Worm (Caenorhabditis elegans) whole organism, L4 larva: ENCODE results near the gene abu-6.

Experiments
- F37D6.2 ChIP-seq: sonication (generic microtip); optimal IDR thresholded peaks from 2 replicates; lab custom pipeline; 2016; ENCODE audit warnings: mild to moderate bottlenecking, missing genetic modification characterization, missing compliant biosample characterization
- F44E2.7 ChIP-seq: fragments of 200-800 bp; sonication (Bioruptor generic); IDR thresholded peaks from 2 replicates; pipeline ENCODE4 v2.1.2; 2022; ENCODE audit warnings: missing genetic modification characterization, missing compliant biosample characterization
- F49E8.2 ChIP-seq: sonication (generic microtip); optimal IDR thresholded peaks from 2 replicates; lab custom pipeline; 2016; ENCODE audit warnings: missing compliant biosample characterization, mild to moderate bottlenecking, missing genetic modification characterization, borderline replicate concordance
- Y105C5A.15 ChIP-seq: fragments of 200-800 bp; sonication (Bioruptor generic); IDR thresholded peaks from 2 replicates; pipeline ENCODE4 v1.3.6; 2022; ENCODE audit warnings: missing genetic modification characterization, missing compliant biosample characterization
- ceh-20 ChIP-seq: fragments of 200-800 bp; sonication (Bioruptor generic); IDR thresholded peaks from 2 replicates; pipeline ENCODE4 v1.3.6; 2022; ENCODE audit warnings: missing genetic modification reagents, missing genetic modification characterization, missing compliant biosample characterization
- ceh-32 ChIP-seq: sonication (generic microtip); optimal IDR thresholded peaks from 2 replicates; lab custom pipeline; 2016; ENCODE audit warnings: mild to moderate bottlenecking, missing genetic modification characterization, missing compliant biosample characterization; ENCODE audit not compliant: poor library complexity
- ceh-82 ChIP-seq: sonication (generic microtip); optimal IDR thresholded peaks from 2 replicates; lab custom pipeline; 2017; ENCODE audit warnings: missing biosample characterization, missing genetic modification characterization
- daf-12 ChIP-seq: fragments of 150-350 bp; optimal IDR thresholded peaks from 2 replicates; lab custom pipeline; 2014; ENCODE audit warnings: missing biosample characterization, missing genetic modification reagents, missing genetic modification characterization
- daf-16 ChIP-seq, 3 experiments: sonication (generic microtip); optimal IDR thresholded peaks; 2 replicates each; lab custom pipeline; 2016 to 2017; ENCODE audit warnings: missing genetic modification characterization in 3 of 3, missing genetic modification reagents in 3 of 3, mild to moderate bottlenecking in 2 of 3, missing compliant biosample characterization in 2 of 3, missing biosample characterization in 1 of 3, moderate library complexity in 1 of 3
- daf-19 ChIP-seq: fragments of 200-800 bp; sonication (Bioruptor generic); conservative IDR thresholded peaks from 2 replicates; pipeline ENCODE4 v1.3.6; 2022; ENCODE audit warnings: missing genetic modification characterization, missing compliant biosample characterization
- dmd-6 ChIP-seq: fragments of 200-800 bp; sonication (Bioruptor generic); IDR thresholded peaks from 2 replicates; pipeline ENCODE4 v1.3.6; 2022; ENCODE audit warnings: missing genetic modification reagents, missing genetic modification characterization, missing compliant biosample characterization
- dmd-9 ChIP-seq: fragments of 200-800 bp; sonication (Bioruptor generic); IDR thresholded peaks from 2 replicates; pipeline ENCODE4 v1.3.6; 2022; ENCODE audit warnings: missing genetic modification reagents, missing genetic modification characterization, missing compliant biosample characterization
- dve-1 ChIP-seq: sonication (generic microtip); optimal IDR thresholded peaks from 2 replicates; lab custom pipeline; 2017; ENCODE audit warnings: antibody characterized with exemption, mild to moderate bottlenecking, missing genetic modification characterization, missing compliant biosample characterization; ENCODE audit not compliant: insufficient read depth
- egl-27 ChIP-seq: sonication (generic microtip); optimal IDR thresholded peaks from 3 replicates; lab custom pipeline; 2017; ENCODE audit warnings: missing biosample characterization, missing genetic modification reagents, missing genetic modification characterization
- gei-8 ChIP-seq: fragments of 200-800 bp; sonication (Bioruptor generic); optimal IDR thresholded peaks from 2 replicates; lab custom pipeline; 2018; ENCODE audit warnings: mild to moderate bottlenecking, missing genetic modification characterization, missing compliant biosample characterization
- hlh-11 ChIP-seq: fragments of 200-800 bp; sonication (Bioruptor generic); optimal IDR thresholded peaks from 2 replicates; lab custom pipeline; 2018; ENCODE audit warnings: mild to moderate bottlenecking, missing genetic modification characterization, missing compliant biosample characterization
- hmg-1.1 ChIP-seq: fragments of 200-800 bp; sonication (Bioruptor generic); IDR thresholded peaks from 2 replicates; pipeline ENCODE4 v1.3.6; 2022; ENCODE audit warnings: missing genetic modification reagents, missing genetic modification characterization, missing compliant biosample characterization
- jun-1 ChIP-seq: fragments of 150-350 bp; optimal IDR thresholded peaks from 2 replicates; lab custom pipeline; 2014; ENCODE audit warnings: missing biosample characterization, missing genetic modification reagents, missing genetic modification characterization
- lin-1 ChIP-seq: fragments of 200-800 bp; sonication (Bioruptor generic); IDR thresholded peaks from 2 replicates; pipeline ENCODE4 v1.3.6; 2022; ENCODE audit warnings: missing genetic modification reagents, missing genetic modification characterization, missing compliant biosample characterization
- lin-29 ChIP-seq: fragments of 200-800 bp; sonication (Bioruptor generic); IDR thresholded peaks from 2 replicates; pipeline ENCODE4 v1.3.6; 2022; ENCODE audit warnings: missing genetic modification reagents, missing genetic modification characterization, missing compliant biosample characterization
- madf-5 ChIP-seq, 2 experiments: fragments of 200-800 bp; sonication (Bioruptor generic); IDR thresholded peaks; 2 replicates each; pipeline ENCODE4 v1.3.6; 2022; ENCODE audit warnings: missing compliant biosample characterization in 2 of 2, missing genetic modification characterization in 2 of 2
- madf-9 ChIP-seq: fragments of 200-800 bp; sonication (Bioruptor generic); conservative IDR thresholded peaks from 2 replicates; pipeline ENCODE4 v1.3.6; 2022; ENCODE audit warnings: missing genetic modification reagents, missing genetic modification characterization, missing compliant biosample characterization
- mep-1 ChIP-seq: fragments of 150-350 bp; sonication (generic microtip); optimal IDR thresholded peaks from 3 replicates; lab custom pipeline; 2014; ENCODE audit warnings: missing biosample characterization, missing genetic modification characterization
- mes-2 ChIP-seq: sonication (generic microtip); optimal IDR thresholded peaks from 2 replicates; lab custom pipeline; 2016; ENCODE audit warnings: missing genotype, mild to moderate bottlenecking, missing genetic modification characterization, missing compliant biosample characterization; ENCODE audit not compliant: poor library complexity, severe bottlenecking
- nhr-10 ChIP-seq: fragments of 150-350 bp; optimal IDR thresholded peaks from 2 replicates; lab custom pipeline; 2014; ENCODE audit warnings: missing biosample characterization, missing genetic modification characterization
- nhr-102 ChIP-seq: sonication (generic microtip); optimal IDR thresholded peaks from 2 replicates; lab custom pipeline; 2016; ENCODE audit warnings: mild to moderate bottlenecking, missing genetic modification characterization, moderate library complexity, missing compliant biosample characterization
- nhr-111 ChIP-seq: fragments of 200-800 bp; sonication (Bioruptor generic); optimal IDR thresholded peaks from 2 replicates; lab custom pipeline; 2018; ENCODE audit warnings: mild to moderate bottlenecking, missing genetic modification characterization, missing compliant biosample characterization
- nhr-28 ChIP-seq: fragments of 150-350 bp; optimal IDR thresholded peaks from 2 replicates; lab custom pipeline; 2014; ENCODE audit warnings: missing biosample characterization, missing genetic modification characterization
- nhr-41 ChIP-seq: fragments of 200-800 bp; sonication (Bioruptor generic); IDR thresholded peaks from 2 replicates; pipeline ENCODE4 v1.3.6; 2022; ENCODE audit warnings: missing genetic modification reagents, missing genetic modification characterization, missing compliant biosample characterization
- nhr-48 ChIP-seq: sonication (generic microtip); optimal IDR thresholded peaks from 2 replicates; lab custom pipeline; 2016; ENCODE audit warnings: mild to moderate bottlenecking, missing genetic modification characterization, missing compliant biosample characterization
- nhr-77 ChIP-seq: fragments of 150-350 bp; optimal IDR thresholded peaks from 2 replicates; lab custom pipeline; 2014; ENCODE audit warnings: missing biosample characterization, missing genetic modification characterization
- pha-4 ChIP-seq, 2 experiments: fragments of 150-350 bp in 1 of 2; fragments of 200-800 bp in 1 of 2; sonication (Bioruptor generic) in 1 of 2; IDR thresholded peaks in 1 of 2; optimal IDR thresholded peaks in 1 of 2; 2 replicates each; pipeline versions ENCODE4 v1.3.6 to Lab custom; 2014 to 2022; ENCODE audit warnings: missing genetic modification characterization in 2 of 2, missing genetic modification reagents in 2 of 2, missing biosample characterization in 1 of 2, missing compliant biosample characterization in 1 of 2
- php-3 ChIP-seq: fragments of 200-800 bp; sonication (Bioruptor generic); IDR thresholded peaks from 2 replicates; pipeline ENCODE4 v1.3.6; 2022; ENCODE audit warnings: missing genetic modification reagents, missing genetic modification characterization, missing compliant biosample characterization
- pqm-1 ChIP-seq: sonication (generic microtip); optimal IDR thresholded peaks from 2 replicates; lab custom pipeline; 2017; ENCODE audit warnings: missing biosample characterization, missing genetic modification characterization
- rbr-2 ChIP-seq: sonication (generic microtip); optimal IDR thresholded peaks from 2 replicates; lab custom pipeline; 2016; ENCODE audit warnings: missing genotype, missing genetic modification characterization, missing compliant biosample characterization
- skn-1 ChIP-seq: fragments of 150-350 bp; optimal IDR thresholded peaks from 2 replicates; lab custom pipeline; 2014; ENCODE audit warnings: missing biosample characterization, missing genetic modification characterization
- snpc-4 ChIP-seq: fragments of 150-350 bp; optimal IDR thresholded peaks from 2 replicates; lab custom pipeline; 2014; ENCODE audit warnings: missing biosample characterization, missing genetic modification characterization
- tag-97 ChIP-seq: fragments of 200-800 bp; sonication (Bioruptor generic); IDR thresholded peaks from 2 replicates; pipeline ENCODE4 v1.3.6; 2022; ENCODE audit warnings: missing genetic modification characterization, missing compliant biosample characterization
- tra-1 ChIP-seq: fragments of 200-800 bp; sonication (Bioruptor generic); IDR thresholded peaks from 2 replicates; pipeline ENCODE4 v1.3.6; 2022; ENCODE audit warnings: missing genetic modification reagents, missing genetic modification characterization, missing compliant biosample characterization
- unc-130 ChIP-seq: sonication (generic microtip); optimal IDR thresholded peaks from 2 replicates; lab custom pipeline; 2016; ENCODE audit warnings: missing genetic modification reagents, missing genetic modification characterization, missing compliant biosample characterization
- unc-62 ChIP-seq, 3 experiments: fragments of 150-350 bp in 1 of 3; sonication (generic microtip); optimal IDR thresholded peaks in 2 of 3; peaks in 1 of 3; 1 replicate in 1 of 3; 2 replicates in 2 of 3; lab custom pipeline; 2014 to 2017; ENCODE audit warnings: missing biosample characterization in 3 of 3, missing genetic modification characterization in 3 of 3, missing genetic modification reagents in 3 of 3, missing genotype in 1 of 3
- vab-7 ChIP-seq: fragments of 200-800 bp; sonication (Bioruptor generic); IDR thresholded peaks from 2 replicates; pipeline ENCODE4 v1.3.6; 2022; ENCODE audit warnings: missing genetic modification reagents, missing genetic modification characterization, missing compliant biosample characterization
- zfp-2 ChIP-seq: sonication (generic microtip); optimal IDR thresholded peaks from 2 replicates; lab custom pipeline; 2016; ENCODE audit warnings: mild to moderate bottlenecking, missing genetic modification characterization, missing compliant biosample characterization

Gene abu-6

ce11 chrV:5198240-5198639 lies 36.5 kb upstream of the abu-6 start, which contains the start of gene Y47A7.2:
TSS of gene Y47A7.2 (minus strand) at chrV:5198340.
- no peak for TF ChIP-seq daf-12 (tag; lab: Kevin White, UChicago)
- TF ChIP-seq hmg-1.1 = no peak
- TF ChIP-seq rbr-2 (tag; lab: Kevin White, UChicago) = no peak

- TF ChIP-seq F37D6.2 (tag; lab: Kevin White, UChicago) (no peak), pha-4 (GFP tag; IDR thresholded peaks at IDR 0.05; lab: Robert Waterston, UW) (no peak), pha-4 (tag; optimal IDR thresholded peaks at IDR 0.05; lab: Kevin White, UChicago) (no peak), mes-2 (tag; lab: Kevin White, UChicago) (no peak), daf-19 (GFP tag; lab: Robert Waterston, UW) (no peak), egl-27 (tag; lab: Kevin White, UChicago) (no peak), tag-97 (GFP tag; lab: Robert Waterston, UW) (no peak), nhr-41 (no peak), ceh-20 (GFP tag; lab: Robert Waterston, UW) (no peak), nhr-111 (GFP tag; lab: Kevin White, UChicago) (no peak), mep-1 (tag; lab: Kevin White, UChicago) (no peak), ceh-32 (no peak), gei-8 (GFP tag; lab: Kevin White, UChicago) (no peak), Y105C5A.15 (GFP tag; lab: Robert Waterston, UW) (no peak)
Observed at ce11 chrV:5194508-5194907, 32.8 kb upstream of the abu-6 start, which contains the start of gene abu-8. TSS of gene abu-8 (minus strand) at chrV:5194608.

ce11 chrV:5192501-5192900 lies 30.8 kb upstream of the abu-6 start, which contains the start of gene C03A7.13:
TSS of gene C03A7.13 (minus strand) at chrV:5192543.
- TF ChIP-seq tra-1 = peak; percentile 59; the same call in 1 of the 2 replicates
- TF ChIP-seq php-3 (GFP tag; lab: Robert Waterston, UW) = peak; percentile 90
- peak; percentile 81 for TF ChIP-seq nhr-48
- TF ChIP-seq daf-16 (GFP tag; optimal IDR thresholded peaks at IDR 0.05; lab: Kevin White, UChicago) = peak in 1 of 2 experiments; percentile 40
- peak; percentile 89 for TF ChIP-seq daf-16 (tag; optimal IDR thresholded peaks at IDR 0.05; lab: Kevin White, UChicago)
- no peak for TF ChIP-seq skn-1
- TF ChIP-seq unc-130 (GFP tag; lab: Kevin White, UChicago) = no peak
- no peak for TF ChIP-seq ceh-32
- TF ChIP-seq lin-1 (GFP tag; lab: Robert Waterston, UW) = 0 out of 2 replicates have a peak, but pooled peaks have one; percentile 26
- TF ChIP-seq dmd-6 = peak; percentile 92
- TF ChIP-seq jun-1 (tag; lab: Kevin White, UChicago) = no peak
- TF ChIP-seq hlh-11 = peak; percentile 77
- peak; percentile 58 for TF ChIP-seq nhr-102 (tag; lab: Kevin White, UChicago)
- TF ChIP-seq nhr-28 (tag; lab: Kevin White, UChicago) = peak; percentile 89
- TF ChIP-seq nhr-77 (tag; lab: Kevin White, UChicago) = peak; percentile 86
- TF ChIP-seq unc-62 (GFP tag; optimal IDR thresholded peaks at IDR 0.05 in 1 of 2; lab: Kevin White, UChicago) = peak in 1 of 2 experiments; percentile 2
- TF ChIP-seq unc-62 (tag; optimal IDR thresholded peaks at IDR 0.05; lab: Kevin White, UChicago) = no peak
- peak; percentile 93 for TF ChIP-seq dve-1 (tag; lab: Kevin White, UChicago)
- no peak for TF ChIP-seq F49E8.2 (tag; lab: Kevin White, UChicago)
- 0 out of 2 replicates have a peak, but pooled peaks have one; percentile 20 for TF ChIP-seq ceh-20 (GFP tag; lab: Robert Waterston, UW)
- peak; percentile 78 for TF ChIP-seq pqm-1 (tag; lab: Kevin White, UChicago)
- TF ChIP-seq Y105C5A.15 (GFP tag; lab: Robert Waterston, UW) = no peak
- TF ChIP-seq, all 104 proteins: peak for 14

ce11 chrV:5181612-5182011 lies 19.9 kb upstream of the abu-6 start, which contains the start of gene C03A7.2:
TSS of gene C03A7.2 (plus strand) at chrV:5181912.
- TF ChIP-seq madf-9 (no peak), dmd-9 (GFP tag; lab: Robert Waterston, UW) (no peak), ceh-82 (tag; lab: Kevin White, UChicago) (no peak), unc-62 (GFP tag; optimal IDR thresholded peaks at IDR 0.05 in 1 of 2; lab: Kevin White, UChicago) (no peak), unc-62 (tag; optimal IDR thresholded peaks at IDR 0.05; lab: Kevin White, UChicago) (no peak), dve-1 (tag; lab: Kevin White, UChicago) (no peak), zfp-2 (tag; lab: Kevin White, UChicago) (no peak), pha-4 (GFP tag; IDR thresholded peaks at IDR 0.05; lab: Robert Waterston, UW) (no peak), pha-4 (tag; optimal IDR thresholded peaks at IDR 0.05; lab: Kevin White, UChicago) (no peak), lin-29 (GFP tag; lab: Robert Waterston, UW) (no peak), madf-5 (GFP tag; IDR thresholded peaks at IDR 0.05; lab: Robert Waterston, UW) (no peak), php-3 (GFP tag; lab: Robert Waterston, UW) (no peak), F49E8.2 (tag; lab: Kevin White, UChicago) (no peak), snpc-4 (no peak), nhr-10 (tag; lab: Kevin White, UChicago) (no peak), F44E2.7 (no peak), vab-7 (GFP tag; lab: Robert Waterston, UW) (no peak)
- TF ChIP-seq, all 104 proteins: peak for 0
